Fruit fly (Drosophila melanogaster): ENCODE results near the gene CG18493.

Gene CG18493

dm6 chr3R:19403096-19403515 is 13.0 kb downstream of the CG18493 start, which contains the start of the genes Ino80 and Aptx (continued):
- TF ChIP-seq Adf1 (GFP tag; IDR thresholded peaks at IDR 0.05) (peak; percentile 71), CG7786 (GFP tag; optimal IDR thresholded peaks at IDR 0.05) (peak; percentile 96), HmgD (GFP tag; optimal IDR thresholded peaks at IDR 0.05) (peak; percentile 50), chinmo (GFP tag; IDR thresholded peaks at IDR 0.05; ENCODE audit: partially characterized antibody) (peak; percentile 83; the same call in 3 of the 4 replicates), GATAe (GFP tag; conservative IDR thresholded peaks at IDR 0.05) (peak; percentile 76; the same call in 1 of the 2 replicates), Mes4 (GFP tag; optimal IDR thresholded peaks at IDR 0.05) (peak; percentile 88), Ets65A (GFP tag) (peak; percentile 99), CTCF (GFP tag; optimal IDR thresholded peaks at IDR 0.05) (peak; percentile 58), CG17361 (GFP tag; IDR thresholded peaks at IDR 0.05) (no peak; the same call in 1 of the 3 replicates), grn (GFP tag; optimal IDR thresholded peaks at IDR 0.05) (peak; percentile 57), trh (GFP tag; optimal IDR thresholded peaks at IDR 0.05) (peak; percentile 90), az2 (GFP tag; optimal IDR thresholded peaks at IDR 0.05) (peak; percentile 96), Antp (GFP tag; optimal IDR thresholded peaks at IDR 0.05) (peak; percentile 92), Xrp1 (GFP tag; IDR thresholded peaks at IDR 0.05) (peak; percentile 97), Awh (GFP tag; IDR thresholded peaks at IDR 0.05) (peak; percentile 91), Blimp-1 (GFP tag; optimal IDR thresholded peaks at IDR 0.05) (peak; percentile 92), CG1602 (GFP tag; optimal IDR thresholded peaks at IDR 0.05) (peak; percentile 97), CG9437 (GFP tag; optimal IDR thresholded peaks at IDR 0.05) (peak; percentile 81), CG1529 (GFP tag; optimal IDR thresholded peaks at IDR 0.05) (peak; percentile 75), Stat92E (GFP tag; optimal IDR thresholded peaks at IDR 0.05) (peak in 1 of 3 experiments; percentile 66), gce (GFP tag; IDR thresholded peaks at IDR 0.05) (peak; percentile 84; the same call in 2 of the 3 replicates), CG10147 (GFP tag; optimal IDR thresholded peaks at IDR 0.05) (no peak), inv (GFP tag; IDR thresholded peaks at IDR 0.05; ENCODE audit: partially characterized antibody) (peak; percentile 95), eyg (GFP tag; optimal IDR thresholded peaks at IDR 0.05) (peak; percentile 81), nom (GFP tag; optimal IDR thresholded peaks at IDR 0.05) (no peak), twi (tag; optimal IDR thresholded peaks at IDR 0.05) (peak; percentile 93), fd102C (GFP tag; optimal IDR thresholded peaks at IDR 0.05) (peak; percentile 66), tup (GFP tag; optimal IDR thresholded peaks at IDR 0.05) (peak; percentile 83), seq (GFP tag; IDR thresholded peaks at IDR 0.05) (peak; percentile 91), ssp (GFP tag; IDR thresholded peaks at IDR 0.05) (peak; percentile 88), CG15696 (tag; optimal IDR thresholded peaks at IDR 0.05) (peak; percentile 95), Fer1 (GFP tag; optimal IDR thresholded peaks at IDR 0.05) (no peak), CG11696 (GFP tag; IDR thresholded peaks at IDR 0.05) (peak; percentile 59), sug (tag; optimal IDR thresholded peaks at IDR 0.05) (no peak), CG13123 (GFP tag; optimal IDR thresholded peaks at IDR 0.05) (peak; percentile 90), tx (GFP tag; optimal IDR thresholded peaks at IDR 0.05) (peak; percentile 95), CG13287 (GFP tag; IDR thresholded peaks at IDR 0.05; ENCODE audit: partially characterized antibody) (peak; percentile 91), CG31388 (GFP tag; optimal IDR thresholded peaks at IDR 0.05) (peak; percentile 85), gsb (GFP tag; IDR thresholded peaks at IDR 0.05) (peak; percentile 68), exex (tag; optimal IDR thresholded peaks at IDR 0.05) (peak; percentile 62), Dbx (GFP tag; IDR thresholded peaks at IDR 0.05) (peak; percentile 97), Mad (GFP tag; optimal IDR thresholded peaks at IDR 0.05) (peak; percentile 94), row (GFP tag; IDR thresholded peaks at IDR 0.05) (peak; percentile 97), CG2116 (GFP tag; optimal IDR thresholded peaks at IDR 0.05) (peak; percentile 96), Hand (GFP tag; optimal IDR thresholded peaks at IDR 0.05) (peak; percentile 71), CG34376 (GFP tag; optimal IDR thresholded peaks at IDR 0.05) (peak; percentile 73), sisA (GFP tag; IDR thresholded peaks at IDR 0.05) (peak; percentile 94), CG16779 (GFP tag; IDR thresholded peaks at IDR 0.05) (peak; percentile 72), vfl (GFP tag; optimal IDR thresholded peaks at IDR 0.05) (peak; percentile 90), ranshi (GFP tag; IDR thresholded peaks at IDR 0.05) (peak; percentile 93), da (GFP tag; optimal IDR thresholded peaks at IDR 0.05) (peak; percentile 79), CG7987 (GFP tag; optimal IDR thresholded peaks at IDR 0.05) (peak; percentile 89)
